Worm (Caenorhabditis elegans): Measurements from ENCODE around the gene F10G2.7.
"Not testable (repeated sequence)": the region's sequence is repeated elsewhere in the genome, so short reads cannot be mapped to it uniquely, and the experiment has no call there.

F10G2.7 gene

DNA sequence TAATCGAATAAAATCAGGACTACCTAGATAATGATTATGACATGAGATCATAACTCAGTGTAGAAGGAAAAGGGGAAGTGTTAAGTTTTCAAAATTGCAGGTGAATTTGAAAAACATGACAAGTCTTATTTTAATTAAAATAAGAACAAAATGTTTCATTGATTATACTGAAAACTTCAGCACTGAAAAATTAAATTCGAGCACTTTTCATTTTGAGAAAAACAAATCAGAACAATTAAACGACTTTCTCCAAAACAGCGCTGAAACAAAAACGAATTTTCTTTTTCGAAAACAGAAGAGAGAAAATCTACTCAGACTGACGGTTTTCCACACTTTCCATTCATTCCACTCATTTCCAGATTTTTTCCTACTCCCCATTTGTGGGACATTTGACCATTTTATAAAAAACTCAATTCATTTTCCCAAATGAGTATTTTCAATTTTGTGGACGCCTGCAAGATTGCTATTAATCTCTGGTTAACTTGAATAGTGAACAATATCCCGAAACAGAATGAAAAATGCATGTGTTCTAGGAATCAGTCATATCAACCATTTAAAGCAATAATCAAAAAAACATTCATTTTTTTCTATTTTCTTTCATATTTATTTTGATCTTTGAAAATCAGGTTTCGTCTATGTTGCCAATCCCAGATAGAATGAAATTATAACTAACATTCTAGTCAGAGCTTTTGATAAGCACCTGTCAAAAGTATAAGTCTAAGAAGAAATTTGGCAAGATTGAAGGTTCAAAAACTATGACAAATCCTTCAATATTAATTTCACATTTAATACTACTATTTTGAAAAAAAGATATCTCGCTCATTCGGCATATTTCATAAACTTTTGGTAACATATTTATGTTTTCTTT is 15.3 kb upstream of the F10G2.7 start, which contains the start of the genes srh-231 and srh-275:
Gene srh-231, minus strand, starts transcription at position 51 of the 868 bp plus-strand sequence.
Gene srh-275, plus strand, starts transcription at position 818 of the 868 bp plus-strand sequence.
- TF ChIP-seq ham-2 (GFP tag; optimal IDR thresholded peaks at IDR 0.05) (no peak), flh-1 (GFP tag; optimal IDR thresholded peaks at IDR 0.05) (no peak), ceh-83 (GFP tag; optimal IDR thresholded peaks at IDR 0.05) (no peak), unc-120 (tag; optimal IDR thresholded peaks at IDR 0.05; ENCODE audit: poor library complexity, severe bottlenecking) (no peak), snpc-4 (tag; optimal IDR thresholded peaks at IDR 0.05) (no peak), lin-13 (tag; optimal IDR thresholded peaks at IDR 0.05) (no peak), zip-8 (tag; optimal IDR thresholded peaks at IDR 0.05) (no peak), mab-5 (tag; optimal IDR thresholded peaks at IDR 0.05) (no peak), nhr-2 (tag; optimal IDR thresholded peaks at IDR 0.05) (no peak), lsy-2 (tag; optimal IDR thresholded peaks at IDR 0.05) (no peak)

DNA sequence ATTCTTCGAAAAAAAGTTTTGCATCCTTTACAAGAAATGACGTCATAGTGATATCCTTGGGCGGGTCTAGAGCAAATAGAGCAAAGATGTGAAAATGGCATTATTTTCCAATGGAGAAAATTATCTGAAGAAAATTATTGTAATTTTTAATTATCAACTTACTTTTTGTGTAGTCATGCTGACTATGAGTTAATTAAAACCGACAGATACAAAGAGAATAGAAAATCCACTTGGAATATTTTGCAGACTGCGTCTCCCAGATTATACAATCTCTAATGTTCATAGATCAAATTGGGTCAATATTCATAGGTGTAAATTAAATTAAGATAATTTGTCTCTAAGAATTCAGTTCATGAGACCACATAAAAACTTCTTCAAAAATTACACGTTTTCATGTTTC is 12.4 kb upstream of the F10G2.7 start, which contains the start of gene nhr-149:
Gene nhr-149, minus strand, starts transcription at position 101 of the 400 bp plus-strand sequence.
- TF ChIP-seq drap-1 (GFP tag; optimal IDR thresholded peaks at IDR 0.05) (no peak), ces-1 (GFP tag; optimal IDR thresholded peaks at IDR 0.05) (no peak), zip-8 (tag; optimal IDR thresholded peaks at IDR 0.05) (peak; percentile 53), flh-1 (GFP tag; optimal IDR thresholded peaks at IDR 0.05) (no peak), tbx-8 (GFP tag; optimal IDR thresholded peaks at IDR 0.05) (no peak)

DNA sequence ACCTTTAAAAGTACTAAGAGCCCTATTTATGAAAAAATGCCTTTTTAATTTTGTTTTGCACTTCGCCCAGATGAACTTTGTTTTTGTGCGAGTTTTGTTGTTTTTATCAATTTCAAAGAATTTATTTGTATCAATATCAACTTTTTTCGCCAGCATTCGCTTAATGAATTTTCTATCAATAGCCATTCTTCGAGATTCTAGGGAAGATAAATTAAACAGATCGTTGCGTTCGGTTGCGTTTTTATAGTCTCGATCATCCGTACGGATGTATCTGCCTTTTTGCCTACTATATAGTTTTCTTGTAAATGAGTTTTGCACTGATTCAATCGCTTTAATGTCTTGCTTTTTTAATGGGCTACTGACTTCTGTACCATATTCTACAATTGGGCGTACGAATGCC is 8.4 kb upstream of the F10G2.7 start, which contains the start of gene nhr-147:
Gene nhr-147, plus strand, starts transcription at position 301 of the 400 bp plus-strand sequence.
- not testable (repeated sequence) for TF ChIP-seq nhr-237 (tag; optimal IDR thresholded peaks at IDR 0.05); M03D4.4 (tag; optimal IDR thresholded peaks at IDR 0.05); unc-62 (GFP tag; optimal IDR thresholded peaks at IDR 0.05)

DNA sequence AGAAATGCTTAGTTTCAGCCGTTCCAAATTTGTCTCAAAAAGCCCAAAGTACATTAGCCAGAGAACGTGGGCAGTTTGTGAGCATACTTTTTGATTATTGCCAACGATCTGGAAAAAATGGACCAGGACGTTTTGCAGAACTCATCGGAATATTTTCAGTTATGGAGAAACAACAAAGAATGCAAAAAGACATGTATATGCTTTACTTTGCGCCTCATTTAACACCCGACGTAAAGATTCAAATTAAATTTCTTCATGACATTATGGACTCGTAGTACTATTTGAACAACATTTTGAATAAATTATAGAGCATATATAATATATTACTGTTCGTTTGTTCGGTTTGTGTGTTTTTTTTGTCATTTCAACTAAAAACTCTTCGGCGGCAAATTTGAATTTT is 6.4 kb upstream of the F10G2.7 start, which contains the start of gene srh-244:
Gene srh-244, plus strand, starts transcription at position 301 of the 400 bp plus-strand sequence.
- no peak for TF ChIP-seq flh-1 (GFP tag; optimal IDR thresholded peaks at IDR 0.05)
- TF ChIP-seq sem-2 (GFP tag; optimal IDR thresholded peaks at IDR 0.05): no peak
- no peak for TF ChIP-seq lin-32 (GFP tag; optimal IDR thresholded peaks at IDR 0.05)
- no peak for TF ChIP-seq snpc-4 (tag; optimal IDR thresholded peaks at IDR 0.05)
- no peak for TF ChIP-seq mep-1 (tag; optimal IDR thresholded peaks at IDR 0.05)
- TF ChIP-seq ces-1 (GFP tag; optimal IDR thresholded peaks at IDR 0.05): no peak
- TF ChIP-seq unc-39 (tag; optimal IDR thresholded peaks at IDR 0.05): no peak
- no peak for TF ChIP-seq ceh-83 (GFP tag; optimal IDR thresholded peaks at IDR 0.05)
- no peak for TF ChIP-seq lsy-2 (tag; optimal IDR thresholded peaks at IDR 0.05)
- no peak for TF ChIP-seq drap-1 (GFP tag; optimal IDR thresholded peaks at IDR 0.05)

DNA sequence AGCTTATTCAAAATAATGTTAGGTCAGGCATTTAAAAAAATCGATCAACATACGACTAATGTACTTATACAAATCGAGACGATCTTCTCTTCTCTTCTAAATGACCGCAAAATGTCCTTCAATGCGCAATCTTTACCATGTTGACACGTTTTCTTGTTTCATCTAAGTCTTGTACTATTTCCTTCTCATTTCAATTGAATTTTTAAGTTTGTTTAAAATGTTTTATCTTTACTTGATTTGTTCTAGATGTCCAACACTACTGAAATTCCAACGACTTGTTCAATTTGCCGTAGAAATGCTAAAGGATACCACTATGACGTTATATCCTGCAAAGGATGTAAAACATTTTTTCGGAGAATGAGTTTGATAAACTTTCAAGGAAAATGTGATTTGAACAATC is 4.8 kb upstream of the F10G2.7 start, which contains the start of the genes nhr-263 and nhr-148:
Gene nhr-263, minus strand, starts transcription at position 101 of the 400 bp plus-strand sequence.
Gene nhr-148, plus strand, starts transcription at position 215 of the 400 bp plus-strand sequence.
- TF ChIP-seq mls-2 (tag; optimal IDR thresholded peaks at IDR 0.05): no peak
- no peak for TF ChIP-seq flh-1 (GFP tag; optimal IDR thresholded peaks at IDR 0.05)
- no peak for TF ChIP-seq lin-32 (GFP tag; optimal IDR thresholded peaks at IDR 0.05)
- no peak for TF ChIP-seq ceh-39 (tag; optimal IDR thresholded peaks at IDR 0.05)
- TF ChIP-seq nhr-12 (tag; optimal IDR thresholded peaks at IDR 0.05): no peak
- TF ChIP-seq bed-3 (GFP tag; optimal IDR thresholded peaks at IDR 0.05): no peak
- TF ChIP-seq nhr-2 (tag; optimal IDR thresholded peaks at IDR 0.05): no peak

DNA sequence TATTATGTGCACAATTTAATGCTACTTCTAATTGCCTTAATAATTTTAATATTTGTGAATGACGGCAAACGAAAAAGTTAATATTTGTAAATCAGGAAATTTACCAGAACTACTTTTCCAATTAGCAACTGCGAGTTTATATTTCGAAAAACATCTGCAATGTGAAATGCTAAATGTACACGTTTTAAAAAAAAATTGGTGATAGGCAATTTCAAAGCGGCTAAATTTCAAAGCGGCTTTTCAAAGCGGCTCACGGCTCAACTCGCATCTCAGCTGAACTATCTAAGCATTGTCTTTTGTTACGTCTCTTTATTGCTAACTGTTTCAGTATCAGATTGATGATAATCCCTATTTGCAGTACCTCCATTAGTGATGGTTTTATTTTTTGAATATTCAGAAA is 2.7 kb upstream of the F10G2.7 start, which contains the start of gene srh-187:
Gene srh-187, minus strand, starts transcription at position 101 of the 400 bp plus-strand sequence.
- no peak for TF ChIP-seq unc-120 (tag; optimal IDR thresholded peaks at IDR 0.05; ENCODE audit: poor library complexity, severe bottlenecking)
- no peak for TF ChIP-seq nhr-2 (tag; optimal IDR thresholded peaks at IDR 0.05)
- TF ChIP-seq ces-1 (GFP tag; optimal IDR thresholded peaks at IDR 0.05): no peak
- no peak for TF ChIP-seq sptf-1 (tag; optimal IDR thresholded peaks at IDR 0.05)
- no peak for TF ChIP-seq zip-8 (tag; optimal IDR thresholded peaks at IDR 0.05)
- TF ChIP-seq nhr-76 (tag; optimal IDR thresholded peaks at IDR 0.05): no peak
